Fruit fly (Drosophila melanogaster) whole organism, embryonic: ENCODE data around the gene CG5886.

ENCODE experiments used
- Atf3 ChIP-seq: fragments of 200-800 bp; sonication (Bioruptor generic); optimal IDR thresholded peaks from 3 replicates; lab custom pipeline; 2016; ENCODE audit warnings: missing biosample characterization, missing genetic modification characterization
- Bgb ChIP-seq: fragments of 200-800 bp; sonication (Bioruptor generic); IDR thresholded peaks from 2 replicates; pipeline ENCODE4 v1.3.6; 2022; ENCODE audit warnings: missing biosample characterization, missing genetic modification characterization; ENCODE audit not compliant: partially characterized antibody
- Blimp-1 ChIP-seq: fragments of 200-800 bp; sonication (Bioruptor generic); optimal IDR thresholded peaks from 3 replicates; lab custom pipeline; 2018; ENCODE audit warnings: missing biosample characterization, missing genetic modification characterization, mild to moderate bottlenecking, moderate library complexity, missing genetic modification reagents
- C15 ChIP-seq: fragments of 200-800 bp; sonication (Bioruptor generic); IDR thresholded peaks from 3 replicates; pipeline ENCODE4 v1.3.6; 2022; ENCODE audit warnings: missing biosample characterization, missing genetic modification characterization
- CG10462 ChIP-seq: fragments of 200-800 bp; sonication (Bioruptor generic); optimal IDR thresholded peaks from 2 replicates; lab custom pipeline; 2016; ENCODE audit warnings: missing biosample characterization, missing genetic modification characterization
- CG10565 ChIP-seq: fragments of 200-800 bp; sonication (Bioruptor generic); optimal IDR thresholded peaks from 3 replicates; lab custom pipeline; 2016; ENCODE audit warnings: missing biosample characterization, mild to moderate bottlenecking, missing genetic modification characterization
- CG11398 ChIP-seq: fragments of 200-800 bp; sonication (Bioruptor generic); optimal IDR thresholded peaks from 2 replicates; lab custom pipeline; 2016; ENCODE audit warnings: missing biosample characterization, missing genetic modification characterization
- CG11456 ChIP-seq: fragments of 200-800 bp; sonication (Bioruptor generic); IDR thresholded peaks from 3 replicates; pipeline ENCODE4 v1.3.6; 2022; ENCODE audit warnings: missing biosample characterization, missing genetic modification characterization
- CG12219 ChIP-seq: fragments of 200-800 bp; sonication (Bioruptor generic); optimal IDR thresholded peaks from 3 replicates; lab custom pipeline; 2018; ENCODE audit warnings: missing biosample characterization, mild to moderate bottlenecking, missing genetic modification characterization
- CG17612 ChIP-seq: fragments of 200-800 bp; sonication (Bioruptor generic); IDR thresholded peaks from 2 replicates; pipeline ENCODE4 v1.3.6; 2022; ENCODE audit warnings: missing biosample characterization, missing genetic modification characterization
- CG3065 ChIP-seq: fragments of 200-800 bp; sonication (Bioruptor generic); optimal IDR thresholded peaks from 2 replicates; lab custom pipeline; 2016; ENCODE audit warnings: missing biosample characterization, missing genetic modification characterization
- CG3847 ChIP-seq: fragments of 200-800 bp; sonication (Bioruptor generic); IDR thresholded peaks from 2 replicates; pipeline ENCODE4 v1.3.6; 2022; ENCODE audit warnings: missing biosample characterization, missing genetic modification characterization
- CG5245 ChIP-seq: fragments of 200-800 bp; sonication (Bioruptor generic); optimal IDR thresholded peaks from 3 replicates; lab custom pipeline; 2016; ENCODE audit warnings: missing biosample characterization, missing genetic modification characterization
- CG6813 ChIP-seq: fragments of 200-800 bp; sonication (Bioruptor generic); optimal IDR thresholded peaks from 2 replicates; lab custom pipeline; 2017; ENCODE audit warnings: missing biosample characterization, missing genetic modification characterization, mild to moderate bottlenecking, moderate library complexity, missing genetic modification reagents
- CG7786 ChIP-seq: fragments of 200-800 bp; sonication (Bioruptor generic); optimal IDR thresholded peaks from 2 replicates; lab custom pipeline; 2016; ENCODE audit warnings: missing biosample characterization, missing genetic modification characterization
- CG7963 ChIP-seq: fragments of 200-800 bp; sonication (Bioruptor generic); IDR thresholded peaks from 3 replicates; pipeline ENCODE4 v1.3.6; 2022; ENCODE audit warnings: missing biosample characterization, missing genetic modification characterization; ENCODE audit not compliant: partially characterized antibody
- CG8765 ChIP-seq: fragments of 200-800 bp; sonication (Bioruptor generic); IDR thresholded peaks from 2 replicates; pipeline ENCODE4 v1.3.6; 2022; ENCODE audit warnings: missing biosample characterization, missing genetic modification characterization
- CG8924 ChIP-seq: fragments of 200-800 bp; optimal IDR thresholded peaks from 3 replicates; lab custom pipeline; 2019; ENCODE audit warnings: missing biosample characterization, mild to moderate bottlenecking, missing genetic modification characterization, moderate library complexity
- CTCF ChIP-seq: fragments of 200-800 bp; sonication (Bioruptor generic); optimal IDR thresholded peaks from 2 replicates; lab custom pipeline; 2017; ENCODE audit warnings: missing biosample characterization, mild to moderate bottlenecking, missing genetic modification characterization, moderate library complexity
- Dbx ChIP-seq: fragments of 200-800 bp; sonication (Bioruptor generic); IDR thresholded peaks from 3 replicates; pipeline ENCODE4 v1.3.6; 2022; ENCODE audit warnings: missing biosample characterization, missing genetic modification characterization
- Dip2 ChIP-seq: fragments of 200-800 bp; sonication (Bioruptor generic); IDR thresholded peaks from 2 replicates; pipeline ENCODE4 v1.3.6; 2022; ENCODE audit warnings: missing biosample characterization, missing genetic modification characterization
- Fer2 ChIP-seq: fragments of 200-800 bp; sonication (Bioruptor generic); optimal IDR thresholded peaks from 2 replicates; lab custom pipeline; 2018; ENCODE audit warnings: missing biosample characterization, mild to moderate bottlenecking, missing genetic modification characterization, moderate library complexity
- Gsc ChIP-seq: fragments of 200-800 bp; sonication (Bioruptor generic); IDR thresholded peaks from 2 replicates; pipeline ENCODE4 v1.3.6; 2022; ENCODE audit warnings: missing biosample characterization, missing genetic modification characterization
- Gug ChIP-seq: fragments of 200-800 bp; sonication (Bioruptor generic); IDR thresholded peaks from 4 replicates; pipeline ENCODE4 v1.3.6; 2022; ENCODE audit warnings: missing biosample characterization, missing genetic modification characterization
- H15 ChIP-seq: fragments of 200-800 bp; sonication (Bioruptor generic); IDR thresholded peaks from 3 replicates; pipeline ENCODE4 v1.3.6; 2022; ENCODE audit warnings: missing biosample characterization, missing genetic modification characterization
- Lim3 ChIP-seq: fragments of 200-800 bp; sonication (Bioruptor generic); IDR thresholded peaks from 2 replicates; pipeline ENCODE4 v1.3.6; 2022; ENCODE audit warnings: missing biosample characterization, missing genetic modification characterization
- Mes4 ChIP-seq: fragments of 200-800 bp; sonication (Bioruptor generic); optimal IDR thresholded peaks from 2 replicates; lab custom pipeline; 2016; ENCODE audit warnings: missing biosample characterization, missing genetic modification characterization
- NC2α ChIP-seq: fragments of 200-800 bp; sonication (Bioruptor generic); optimal IDR thresholded peaks from 2 replicates; lab custom pipeline; 2016; ENCODE audit warnings: missing biosample characterization, missing genetic modification characterization
- NFAT ChIP-seq: fragments of 200-800 bp; sonication (Bioruptor generic); IDR thresholded peaks from 2 replicates; pipeline ENCODE4 v1.3.6; 2022; ENCODE audit warnings: missing biosample characterization, missing genetic modification characterization
- Neu2 ChIP-seq: fragments of 200-800 bp; sonication (Bioruptor generic); optimal IDR thresholded peaks from 3 replicates; lab custom pipeline; 2016; ENCODE audit warnings: missing biosample characterization, missing genetic modification characterization, borderline replicate concordance
- Sox102F ChIP-seq: fragments of 200-800 bp; sonication (Bioruptor generic); optimal IDR thresholded peaks from 2 replicates; lab custom pipeline; 2018; ENCODE audit warnings: missing biosample characterization, mild to moderate bottlenecking, missing genetic modification characterization, moderate library complexity
- Sry-β ChIP-seq: fragments of 200-800 bp; sonication (Bioruptor generic); optimal IDR thresholded peaks from 2 replicates; lab custom pipeline; 2018; ENCODE audit warnings: missing biosample characterization, mild to moderate bottlenecking, missing genetic modification characterization, moderate library complexity
- Taf1 ChIP-seq: fragments of 200-800 bp; sonication (Bioruptor generic); IDR thresholded peaks from 2 replicates; pipeline ENCODE4 v1.3.6; 2022; ENCODE audit warnings: missing biosample characterization, missing genetic modification characterization
- bowl ChIP-seq: fragments of 200-800 bp; sonication (Bioruptor generic); IDR thresholded peaks from 2 replicates; pipeline ENCODE4 v1.3.6; 2022; ENCODE audit warnings: missing biosample characterization, missing genetic modification characterization
- br ChIP-seq: fragments of >200 bp; optimal IDR thresholded peaks from 2 replicates; lab custom pipeline; 2017
- caup ChIP-seq: fragments of 200-800 bp; sonication (Bioruptor generic); optimal IDR thresholded peaks from 3 replicates; lab custom pipeline; 2017; ENCODE audit warnings: missing biosample characterization, mild to moderate bottlenecking, missing genetic modification characterization, moderate library complexity; ENCODE audit not compliant: severe bottlenecking
- chm ChIP-seq: fragments of 200-800 bp; sonication (Bioruptor generic); IDR thresholded peaks from 2 replicates; pipeline ENCODE4 v1.3.6; 2022; ENCODE audit warnings: missing biosample characterization, missing genetic modification characterization
- cwo ChIP-seq: fragments of 200-800 bp; sonication (Bioruptor generic); optimal IDR thresholded peaks from 3 replicates; lab custom pipeline; 2017; ENCODE audit warnings: missing biosample characterization, missing genetic modification characterization, mild to moderate bottlenecking, moderate library complexity, missing genetic modification reagents
- gsb-n ChIP-seq: fragments of 200-800 bp; sonication (Bioruptor generic); optimal IDR thresholded peaks from 3 replicates; lab custom pipeline; 2018; ENCODE audit warnings: missing biosample characterization, mild to moderate bottlenecking, missing genetic modification characterization
- ham ChIP-seq: fragments of 200-800 bp; sonication (Bioruptor generic); IDR thresholded peaks from 2 replicates; pipeline ENCODE4 v1.3.6; 2022; ENCODE audit warnings: missing biosample characterization, missing genetic modification characterization
- oc ChIP-seq: fragments of 200-800 bp; sonication (Bioruptor generic); optimal IDR thresholded peaks from 2 replicates; lab custom pipeline; 2018; ENCODE audit warnings: missing biosample characterization, mild to moderate bottlenecking, missing genetic modification characterization, moderate library complexity
- scrt ChIP-seq: fragments of 200-800 bp; sonication (Bioruptor generic); optimal IDR thresholded peaks from 2 replicates; lab custom pipeline; 2018; ENCODE audit warnings: missing biosample characterization, mild to moderate bottlenecking, missing genetic modification characterization, moderate library complexity
- sd ChIP-seq: fragments of 200-800 bp; sonication (Bioruptor generic); optimal IDR thresholded peaks from 3 replicates; lab custom pipeline; 2018; ENCODE audit warnings: missing biosample characterization, mild to moderate bottlenecking, missing genetic modification characterization, moderate library complexity
- seq ChIP-seq: fragments of 200-800 bp; sonication (Bioruptor generic); IDR thresholded peaks from 2 replicates; pipeline ENCODE4 v1.3.6; 2022; ENCODE audit warnings: missing biosample characterization, missing genetic modification characterization
- sima ChIP-seq: fragments of 200-800 bp; sonication (Bioruptor generic); optimal IDR thresholded peaks from 2 replicates; lab custom pipeline; 2016; ENCODE audit warnings: missing biosample characterization, missing genetic modification characterization
- slp2 ChIP-seq: fragments of 200-800 bp; sonication (Bioruptor generic); optimal IDR thresholded peaks from 2 replicates; lab custom pipeline; 2016; ENCODE audit warnings: missing biosample characterization, missing genetic modification characterization
- sqz ChIP-seq: fragments of 200-800 bp; sonication (Bioruptor generic); optimal IDR thresholded peaks from 3 replicates; lab custom pipeline; 2018; ENCODE audit warnings: missing biosample characterization, mild to moderate bottlenecking, missing genetic modification characterization
- stc ChIP-seq: fragments of 200-800 bp; sonication (Bioruptor generic); IDR thresholded peaks from 2 replicates; pipeline ENCODE4 v1.3.6; 2022; ENCODE audit warnings: missing biosample characterization, missing genetic modification characterization
- sug ChIP-seq: fragments of 200-800 bp; optimal IDR thresholded peaks from 2 replicates; lab custom pipeline; 2019; ENCODE audit warnings: missing biosample characterization, mild to moderate bottlenecking, missing genetic modification characterization, moderate library complexity
- tin ChIP-seq: fragments of 200-800 bp; sonication (Bioruptor generic); optimal IDR thresholded peaks from 3 replicates; lab custom pipeline; 2016; ENCODE audit warnings: missing biosample characterization, missing genetic modification characterization
- trem ChIP-seq: fragments of 200-800 bp; optimal IDR thresholded peaks from 3 replicates; lab custom pipeline; 2019; ENCODE audit warnings: missing biosample characterization, mild to moderate bottlenecking, missing genetic modification characterization, moderate library complexity
- wek ChIP-seq: fragments of 200-800 bp; sonication (Bioruptor generic); optimal IDR thresholded peaks from 3 replicates; lab custom pipeline; 2018; ENCODE audit warnings: missing biosample characterization, mild to moderate bottlenecking, missing genetic modification characterization, moderate library complexity
- zfh1 ChIP-seq: fragments of 200-800 bp; sonication (Bioruptor generic); IDR thresholded peaks from 3 replicates; pipeline ENCODE4 v1.3.6; 2022; ENCODE audit warnings: missing biosample characterization, missing genetic modification characterization

The CG5886 gene

DNA sequence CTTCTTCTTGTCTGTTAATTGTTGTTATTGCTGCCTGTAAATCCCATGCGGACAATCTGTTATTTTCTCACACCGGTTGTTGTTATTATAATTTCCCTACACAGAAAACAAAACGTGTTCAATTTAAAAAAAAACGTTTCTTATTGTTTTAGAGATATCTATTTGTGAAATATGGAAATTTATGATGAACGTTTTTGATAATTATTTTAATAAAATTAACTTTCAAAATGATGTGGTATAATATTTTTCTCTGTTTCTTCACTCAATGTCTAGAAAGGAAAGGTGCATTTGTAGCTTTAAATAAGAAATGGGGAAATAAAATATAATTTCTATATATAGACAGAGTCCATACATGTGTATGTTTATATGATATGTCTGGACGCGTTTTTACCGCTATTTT lies 32.9 kb downstream of the CG5886 start:
- TF ChIP-seq stc (peak; percentile 71; the same call in 1 of the 2 replicates), Gug (GFP tag; lab: Robert Waterston, UW) (no peak), chm (no peak), CG11398 (no peak), Atf3 (GFP tag; lab: Kevin White, UChicago) (no peak), bowl (GFP tag; lab: Robert Waterston, UW) (no peak), CG3847 (GFP tag; lab: Robert Waterston, UW) (no peak), zfh1 (GFP tag; lab: Robert Waterston, UW) (peak; percentile 45; the same call in 1 of the 3 replicates), gsb-n (tag; lab: Kevin White, UChicago) (peak; percentile 91), Lim3 (GFP tag; lab: Robert Waterston, UW) (no peak), slp2 (GFP tag; lab: Kevin White, UChicago) (no peak), tin (GFP tag; lab: Kevin White, UChicago) (peak; percentile 33), scrt (GFP tag; lab: Kevin White, UChicago) (peak; percentile 10), sug (tag; lab: Kevin White, UChicago) (no peak), CG7963 (GFP tag; lab: Robert Waterston, UW) (no peak), CG11456 (no peak), sqz (GFP tag; lab: Kevin White, UChicago) (peak; percentile 45), Blimp-1 (peak; percentile 88), Bgb (no peak), wek (no peak), sima (no peak), caup (no peak), CG17612 (GFP tag; lab: Robert Waterston, UW) (no peak), ham (no peak), oc (tag; lab: Kevin White, UChicago) (peak; percentile 87), NC2α (no peak), Sry-β (GFP tag; lab: Kevin White, UChicago) (no peak), sd (no peak), CG7786 (no peak), CG6813 (no peak), CG10462 (GFP tag; lab: Kevin White, UChicago) (peak; percentile 9), CG10565 (no peak), Sox102F (peak; percentile 88), CG8924 (peak; percentile 80), Gsc (no peak), Dbx (GFP tag; lab: Robert Waterston, UW) (no peak), seq (GFP tag; lab: Robert Waterston, UW) (no peak), H15 (GFP tag; lab: Robert Waterston, UW) (no peak), CG5245 (GFP tag; lab: Kevin White, UChicago) (no peak), Fer2 (tag; lab: Kevin White, UChicago) (no peak), Neu2 (GFP tag; lab: Kevin White, UChicago) (no peak), Dip2 (GFP tag; lab: Robert Waterston, UW) (no peak), CTCF (GFP tag; lab: Kevin White, UChicago) (no peak), br (lab: Kevin White, UChicago) (no peak), NFAT (no peak), trem (tag; lab: Kevin White, UChicago) (peak; percentile 69), Taf1 (GFP tag; lab: Robert Waterston, UW) (no peak), cwo (GFP tag; lab: Kevin White, UChicago) (peak; percentile 28), CG8765 (GFP tag; lab: Robert Waterston, UW) (no peak), C15 (GFP tag; lab: Robert Waterston, UW) (no peak), CG12219 (GFP tag; lab: Kevin White, UChicago) (peak; percentile 16), Mes4 (GFP tag; lab: Kevin White, UChicago) (no peak), CG3065 (GFP tag; lab: Kevin White, UChicago) (no peak)
